Worm (Caenorhabditis elegans) whole organism, L1 larva: ENCODE results near the gene npl-4.2.

Experiments used
- C04F5.9 ChIP-seq: sonication (generic microtip); optimal IDR thresholded peaks from 2 replicates; lab custom pipeline; 2016; ENCODE audit warnings: missing genetic modification characterization, missing compliant biosample characterization
- blmp-1 ChIP-seq: fragments of 150-350 bp; optimal IDR thresholded peaks from 2 replicates; lab custom pipeline; 2014; ENCODE audit warnings: missing biosample characterization, missing genetic modification characterization
- fkh-10 ChIP-seq: sonication (generic microtip); optimal IDR thresholded peaks from 2 replicates; lab custom pipeline; 2017; ENCODE audit warnings: missing biosample characterization, missing genetic modification reagents, missing genetic modification characterization
- hlh-17 ChIP-seq: fragments of 200-800 bp; sonication (Bioruptor generic); optimal IDR thresholded peaks from 2 replicates; lab custom pipeline; 2018; ENCODE audit warnings: missing genetic modification characterization, mild to moderate bottlenecking, missing compliant biosample characterization, moderate library complexity, borderline replicate concordance
- irx-1 ChIP-seq: sonication (generic microtip); optimal IDR thresholded peaks from 2 replicates; lab custom pipeline; 2016; ENCODE audit warnings: missing genetic modification characterization, missing compliant biosample characterization
- lin-13 ChIP-seq: fragments of 150-350 bp; optimal IDR thresholded peaks from 2 replicates; lab custom pipeline; 2014; ENCODE audit warnings: missing biosample characterization, missing genetic modification reagents, missing genetic modification characterization
- nhr-237 ChIP-seq: fragments of 150-350 bp; optimal IDR thresholded peaks from 2 replicates; lab custom pipeline; 2014; ENCODE audit warnings: missing biosample characterization, missing genetic modification characterization
- nhr-77 ChIP-seq: fragments of 150-350 bp; optimal IDR thresholded peaks from 2 replicates; lab custom pipeline; 2014; ENCODE audit warnings: missing biosample characterization, missing genetic modification characterization
- snpc-4 ChIP-seq: fragments of 150-350 bp; optimal IDR thresholded peaks from 2 replicates; lab custom pipeline; 2014; ENCODE audit warnings: missing biosample characterization, missing genetic modification characterization
- snu-23 ChIP-seq: sonication (generic microtip); optimal IDR thresholded peaks from 2 replicates; lab custom pipeline; 2016; ENCODE audit warnings: missing genetic modification characterization, missing compliant biosample characterization
- tlp-1 ChIP-seq: fragments of 150-350 bp; optimal IDR thresholded peaks from 2 replicates; lab custom pipeline; 2014; ENCODE audit warnings: missing biosample characterization, missing genetic modification characterization
- unc-86 ChIP-seq: sonication (generic microtip); optimal IDR thresholded peaks from 2 replicates; lab custom pipeline; 2016; ENCODE audit warnings: missing genetic modification characterization, missing compliant biosample characterization
- unc-98 ChIP-seq: fragments of 200-800 bp; sonication (Bioruptor generic); IDR thresholded peaks from 2 replicates; pipeline ENCODE4 v1.3.6; 2022; ENCODE audit warnings: missing genetic modification characterization, missing compliant biosample characterization
- zip-4 ChIP-seq: fragments of 200-800 bp; sonication (Bioruptor generic); optimal IDR thresholded peaks from 2 replicates; lab custom pipeline; 2018; ENCODE audit warnings: mild to moderate bottlenecking, missing genetic modification characterization, moderate library complexity, missing compliant biosample characterization

- TF ChIP-seq unc-98 (GFP tag; lab: Robert Waterston, UW) = no peak
- TF ChIP-seq nhr-77 (tag; lab: Kevin White, UChicago) = no peak
- no peak for TF ChIP-seq zip-4 (GFP tag; lab: Kevin White, UChicago)
- no peak for TF ChIP-seq C04F5.9 (tag; lab: Kevin White, UChicago)
- TF ChIP-seq irx-1 (tag; lab: Kevin White, UChicago) = no peak
- no peak for TF ChIP-seq tlp-1
- no peak for TF ChIP-seq unc-86 (tag; lab: Kevin White, UChicago)
- no peak for TF ChIP-seq blmp-1 (tag; lab: Kevin White, UChicago)
- TF ChIP-seq hlh-17 (GFP tag; lab: Kevin White, UChicago) = no peak
- no peak for TF ChIP-seq lin-13 (GFP tag; lab: Kevin White, UChicago)
- TF ChIP-seq snu-23 = no peak
- no peak for TF ChIP-seq fkh-10 (GFP tag; lab: Kevin White, UChicago)
- no peak for TF ChIP-seq nhr-237 (tag; lab: Kevin White, UChicago)
- TF ChIP-seq snpc-4 (tag; lab: Kevin White, UChicago) = no peak
Measured at ce11 chrII:5668830-5669229, 46.1 kb downstream of the npl-4.2 start, which contains the start of gene C25H3.7.
